Worm (Caenorhabditis elegans): ENCODE data around the gene F39H12.3.

The F39H12.3 gene

ce11 chrX:810694-811093, 30.6 kb downstream of the F39H12.3 start, which contains the start of gene F25E2.2:
Gene F25E2.2, minus strand, starts transcription at chrX:810794.
- TF ChIP-seq dao-5 (tag; optimal IDR thresholded peaks at IDR 0.05) (no peak), him-1 (tag; optimal IDR thresholded peaks at IDR 0.05) (no peak), W03F9.2 (tag; optimal IDR thresholded peaks at IDR 0.05) (no peak)

- TF ChIP-seq him-1 (tag; optimal IDR thresholded peaks at IDR 0.05) (peak; percentile 99), dao-5 (tag; optimal IDR thresholded peaks at IDR 0.05) (peak; percentile 67), W03F9.2 (tag; optimal IDR thresholded peaks at IDR 0.05) (peak; percentile 98)
Measured at ce11 chrX:806515-806914, 34.8 kb downstream of the F39H12.3 start.

ce11 chrX:802478-802877, 38.8 kb downstream of the F39H12.3 start, which contains the start of gene gtr-1:
Gene gtr-1, plus strand, starts transcription at chrX:802778.
- TF ChIP-seq him-1 (tag; optimal IDR thresholded peaks at IDR 0.05) (no peak), dao-5 (tag; optimal IDR thresholded peaks at IDR 0.05) (no peak), W03F9.2 (tag; optimal IDR thresholded peaks at IDR 0.05) (no peak)

- no peak for TF ChIP-seq him-1 (tag; optimal IDR thresholded peaks at IDR 0.05)
- no peak for TF ChIP-seq W03F9.2 (tag; optimal IDR thresholded peaks at IDR 0.05)
- no peak for TF ChIP-seq dao-5 (tag; optimal IDR thresholded peaks at IDR 0.05)
Measured at ce11 chrX:790593-790992, 50.7 kb downstream of the F39H12.3 start.

- no peak for TF ChIP-seq him-1 (tag; optimal IDR thresholded peaks at IDR 0.05)
- TF ChIP-seq W03F9.2 (tag; optimal IDR thresholded peaks at IDR 0.05): no peak
- no peak for TF ChIP-seq dao-5 (tag; optimal IDR thresholded peaks at IDR 0.05)
Measured at ce11 chrX:789848-790247, 51.4 kb downstream of the F39H12.3 start.
